Worm (Caenorhabditis elegans) whole organism, L1 larva: ENCODE results near the gene vps-22.
A peak's percentile ranks its signal among the peaks of the same experiment; 100 is the strongest.

Source experiments
- C04F5.9 ChIP-seq: sonication (generic microtip); optimal IDR thresholded peaks from 2 replicates; lab custom pipeline; 2016; ENCODE audit warnings: missing genetic modification characterization, missing compliant biosample characterization
- C34B4.2 ChIP-seq: sonication (generic microtip); optimal IDR thresholded peaks from 2 replicates; lab custom pipeline; 2017; ENCODE audit warnings: mild to moderate bottlenecking, missing genetic modification characterization, missing compliant biosample characterization
- F16B12.6 ChIP-seq: fragments of 150-350 bp; optimal IDR thresholded peaks from 2 replicates; lab custom pipeline; 2014; ENCODE audit warnings: missing biosample characterization, missing genetic modification characterization
- aha-1 ChIP-seq: fragments of 150-350 bp; optimal IDR thresholded peaks from 2 replicates; lab custom pipeline; 2014; ENCODE audit warnings: missing biosample characterization, missing genetic modification characterization
- alr-1 ChIP-seq: fragments of 200-800 bp; sonication (Bioruptor generic); optimal IDR thresholded peaks from 2 replicates; lab custom pipeline; 2018; ENCODE audit warnings: borderline replicate concordance, mild to moderate bottlenecking, missing genetic modification characterization, missing compliant biosample characterization
- aly-2 ChIP-seq: fragments of 150-350 bp; optimal IDR thresholded peaks from 2 replicates; lab custom pipeline; 2014; ENCODE audit warnings: missing biosample characterization, missing genetic modification characterization
- blmp-1 ChIP-seq: fragments of 150-350 bp; optimal IDR thresholded peaks from 2 replicates; lab custom pipeline; 2014; ENCODE audit warnings: missing biosample characterization, missing genetic modification characterization
- ceh-8 ChIP-seq: fragments of 200-800 bp; sonication (Bioruptor generic); optimal IDR thresholded peaks from 2 replicates; lab custom pipeline; 2018; ENCODE audit warnings: mild to moderate bottlenecking, missing genetic modification characterization, moderate library complexity, missing compliant biosample characterization
- dsc-1 ChIP-seq: sonication (generic microtip); optimal IDR thresholded peaks from 2 replicates; lab custom pipeline; 2016; ENCODE audit warnings: mild to moderate bottlenecking, missing genetic modification characterization, missing compliant biosample characterization
- egl-13 ChIP-seq: sonication (generic microtip); optimal IDR thresholded peaks from 2 replicates; lab custom pipeline; 2016; ENCODE audit warnings: missing genotype, missing genetic modification reagents, missing genetic modification characterization, missing compliant biosample characterization
- egl-27 ChIP-seq, 2 experiments: fragments of 150-350 bp in 1 of 2; sonication (generic microtip); optimal IDR thresholded peaks; 3 replicates each; lab custom pipeline; 2017 to 2018; ENCODE audit warnings: missing biosample characterization in 2 of 2, missing genetic modification characterization in 2 of 2, missing genetic modification reagents in 2 of 2
- ets-5 ChIP-seq: fragments of 200-800 bp; sonication (Bioruptor generic); IDR thresholded peaks from 2 replicates; pipeline ENCODE4 v1.3.6; 2022; ENCODE audit warnings: missing genetic modification characterization, missing compliant biosample characterization
- fkh-10 ChIP-seq: sonication (generic microtip); optimal IDR thresholded peaks from 2 replicates; lab custom pipeline; 2017; ENCODE audit warnings: missing biosample characterization, missing genetic modification reagents, missing genetic modification characterization
- fkh-4 ChIP-seq: sonication (generic microtip); optimal IDR thresholded peaks from 2 replicates; lab custom pipeline; 2016; ENCODE audit warnings: missing compliant biosample characterization, missing genetic modification characterization, borderline replicate concordance
- fkh-8 ChIP-seq: sonication (generic microtip); optimal IDR thresholded peaks from 2 replicates; lab custom pipeline; 2016; ENCODE audit warnings: mild to moderate bottlenecking, missing genetic modification characterization, missing compliant biosample characterization
- fos-1 ChIP-seq: fragments of 150-350 bp; optimal IDR thresholded peaks from 2 replicates; lab custom pipeline; 2014; ENCODE audit warnings: missing biosample characterization, missing genetic modification characterization
- hlh-17 ChIP-seq: fragments of 200-800 bp; sonication (Bioruptor generic); optimal IDR thresholded peaks from 2 replicates; lab custom pipeline; 2018; ENCODE audit warnings: missing genetic modification characterization, mild to moderate bottlenecking, missing compliant biosample characterization, moderate library complexity, borderline replicate concordance
- hpl-2 ChIP-seq: fragments of 150-350 bp; optimal IDR thresholded peaks from 2 replicates; lab custom pipeline; 2014; ENCODE audit warnings: missing biosample characterization, missing genetic modification reagents, missing genetic modification characterization
- irx-1 ChIP-seq: sonication (generic microtip); optimal IDR thresholded peaks from 2 replicates; lab custom pipeline; 2016; ENCODE audit warnings: missing genetic modification characterization, missing compliant biosample characterization
- isw-1 ChIP-seq: fragments of 200-800 bp; sonication (Bioruptor generic); IDR thresholded peaks from 2 replicates; pipeline ENCODE4 v1.3.6; 2022; ENCODE audit warnings: missing genetic modification characterization, missing compliant biosample characterization
- jun-1 ChIP-seq: fragments of 150-350 bp; optimal IDR thresholded peaks from 2 replicates; lab custom pipeline; 2014; ENCODE audit warnings: missing biosample characterization, missing genetic modification reagents, missing genetic modification characterization
- lin-15B ChIP-seq: fragments of 150-350 bp; sonication (generic microtip); optimal IDR thresholded peaks from 3 replicates; lab custom pipeline; 2014; ENCODE audit warnings: missing biosample characterization, missing genetic modification characterization
- lir-3 ChIP-seq: sonication (generic microtip); optimal IDR thresholded peaks from 2 replicates; lab custom pipeline; 2016; ENCODE audit warnings: mild to moderate bottlenecking, missing genetic modification characterization, moderate library complexity, missing compliant biosample characterization; ENCODE audit not compliant: poor library complexity
- mab-9 ChIP-seq: fragments of 200-800 bp; sonication (Bioruptor generic); IDR thresholded peaks from 2 replicates; pipeline ENCODE4 v1.3.6; 2022; ENCODE audit warnings: missing genetic modification reagents, missing genetic modification characterization, missing compliant biosample characterization
- mef-2 ChIP-seq: fragments of 150-350 bp; optimal IDR thresholded peaks from 2 replicates; lab custom pipeline; 2014; ENCODE audit warnings: missing biosample characterization, missing genetic modification characterization
- mep-1 ChIP-seq: fragments of 150-350 bp; optimal IDR thresholded peaks from 2 replicates; lab custom pipeline; 2014; ENCODE audit warnings: missing biosample characterization, missing genetic modification characterization
- nhr-19 ChIP-seq: fragments of 200-800 bp; sonication (Bioruptor generic); conservative IDR thresholded peaks from 2 replicates; pipeline ENCODE4 v1.3.6; 2022; ENCODE audit warnings: missing genetic modification characterization, missing compliant biosample characterization
- nhr-20 ChIP-seq: sonication (generic microtip); optimal IDR thresholded peaks from 2 replicates; lab custom pipeline; 2016; ENCODE audit warnings: mild to moderate bottlenecking, missing genetic modification characterization, missing compliant biosample characterization
- nhr-71 ChIP-seq: sonication (generic microtip); optimal IDR thresholded peaks from 2 replicates; lab custom pipeline; 2016; ENCODE audit warnings: mild to moderate bottlenecking, missing genetic modification characterization, moderate library complexity, missing compliant biosample characterization
- nhr-76 ChIP-seq: sonication (generic microtip); optimal IDR thresholded peaks from 2 replicates; lab custom pipeline; 2017; ENCODE audit warnings: missing biosample characterization, missing genetic modification characterization
- nhr-85 ChIP-seq: sonication (generic microtip); peaks from one replicate; lab custom pipeline; 2016; ENCODE audit warnings: missing genetic modification characterization, inconsistent platforms, missing compliant biosample characterization
- nhr-90 ChIP-seq: sonication (generic microtip); optimal IDR thresholded peaks from 2 replicates; lab custom pipeline; 2016; ENCODE audit warnings: mild to moderate bottlenecking, missing genetic modification characterization, missing compliant biosample characterization; ENCODE audit not compliant: poor library complexity
- pag-3 ChIP-seq: sonication (generic microtip); optimal IDR thresholded peaks from 2 replicates; lab custom pipeline; 2017; ENCODE audit warnings: missing genetic modification characterization, mild to moderate bottlenecking, missing compliant biosample characterization, antibody characterized with exemption, borderline replicate concordance; ENCODE audit not compliant: insufficient read depth
- pax-3 ChIP-seq: fragments of 200-800 bp; sonication (Bioruptor generic); optimal IDR thresholded peaks from 2 replicates; lab custom pipeline; 2018; ENCODE audit warnings: mild to moderate bottlenecking, missing genetic modification characterization, moderate library complexity, missing compliant biosample characterization
- pqm-1 ChIP-seq: sonication (generic microtip); optimal IDR thresholded peaks from 3 replicates; lab custom pipeline; 2017; ENCODE audit warnings: missing biosample characterization, missing genetic modification characterization
- skn-1 ChIP-seq: fragments of 150-350 bp; optimal IDR thresholded peaks from 2 replicates; lab custom pipeline; 2014; ENCODE audit warnings: missing biosample characterization, missing genetic modification characterization
- snu-23 ChIP-seq: sonication (generic microtip); optimal IDR thresholded peaks from 2 replicates; lab custom pipeline; 2016; ENCODE audit warnings: missing genetic modification characterization, missing compliant biosample characterization
- sox-4 ChIP-seq: sonication (generic microtip); optimal IDR thresholded peaks from 2 replicates; lab custom pipeline; 2016; ENCODE audit warnings: missing genetic modification characterization, missing compliant biosample characterization
- sptf-1 ChIP-seq: fragments of 150-350 bp; optimal IDR thresholded peaks from 2 replicates; lab custom pipeline; 2014; ENCODE audit warnings: missing biosample characterization, missing genetic modification characterization
- sup-37 ChIP-seq: fragments of 200-800 bp; sonication (Bioruptor generic); optimal IDR thresholded peaks from 2 replicates; lab custom pipeline; 2018; ENCODE audit warnings: mild to moderate bottlenecking, missing genetic modification characterization, missing compliant biosample characterization
- swsn-7 ChIP-seq: sonication (generic microtip); optimal IDR thresholded peaks from 2 replicates; lab custom pipeline; 2016; ENCODE audit warnings: missing genetic modification characterization, missing compliant biosample characterization
- tbx-2 ChIP-seq: sonication (generic microtip); optimal IDR thresholded peaks from 2 replicates; lab custom pipeline; 2016; ENCODE audit warnings: missing genetic modification characterization, missing compliant biosample characterization
- tlp-1 ChIP-seq: fragments of 150-350 bp; optimal IDR thresholded peaks from 2 replicates; lab custom pipeline; 2014; ENCODE audit warnings: missing biosample characterization, missing genetic modification characterization
- unc-130 ChIP-seq: fragments of 150-350 bp; optimal IDR thresholded peaks from 2 replicates; lab custom pipeline; 2017; ENCODE audit warnings: missing biosample characterization, missing genetic modification characterization, inconsistent platforms
- unc-62 ChIP-seq: fragments of 150-350 bp; optimal IDR thresholded peaks from 2 replicates; lab custom pipeline; 2014; ENCODE audit warnings: missing biosample characterization, missing genetic modification reagents, missing genetic modification characterization
- unc-86 ChIP-seq: sonication (generic microtip); optimal IDR thresholded peaks from 2 replicates; lab custom pipeline; 2016; ENCODE audit warnings: missing genetic modification characterization, missing compliant biosample characterization
- unc-98 ChIP-seq: fragments of 200-800 bp; sonication (Bioruptor generic); IDR thresholded peaks from 2 replicates; pipeline ENCODE4 v1.3.6; 2022; ENCODE audit warnings: missing genetic modification characterization, missing compliant biosample characterization
- vab-15 ChIP-seq: sonication (generic microtip); optimal IDR thresholded peaks from 2 replicates; lab custom pipeline; 2017; ENCODE audit warnings: missing genotype, mild to moderate bottlenecking, missing genetic modification characterization, missing compliant biosample characterization
- xbp-1 ChIP-seq: sonication (generic microtip); optimal IDR thresholded peaks from 2 replicates; lab custom pipeline; 2016; ENCODE audit warnings: missing genetic modification characterization, missing compliant biosample characterization
- zip-4 ChIP-seq: fragments of 200-800 bp; sonication (Bioruptor generic); optimal IDR thresholded peaks from 2 replicates; lab custom pipeline; 2018; ENCODE audit warnings: mild to moderate bottlenecking, missing genetic modification characterization, moderate library complexity, missing compliant biosample characterization
- ztf-11 ChIP-seq, 2 experiments: sonication (generic microtip); optimal IDR thresholded peaks; 2 replicates each; lab custom pipeline; 2016 to 2017; ENCODE audit warnings: missing genetic modification characterization in 2 of 2, missing biosample characterization in 1 of 2, missing compliant biosample characterization in 1 of 2

vps-22 gene

DNA sequence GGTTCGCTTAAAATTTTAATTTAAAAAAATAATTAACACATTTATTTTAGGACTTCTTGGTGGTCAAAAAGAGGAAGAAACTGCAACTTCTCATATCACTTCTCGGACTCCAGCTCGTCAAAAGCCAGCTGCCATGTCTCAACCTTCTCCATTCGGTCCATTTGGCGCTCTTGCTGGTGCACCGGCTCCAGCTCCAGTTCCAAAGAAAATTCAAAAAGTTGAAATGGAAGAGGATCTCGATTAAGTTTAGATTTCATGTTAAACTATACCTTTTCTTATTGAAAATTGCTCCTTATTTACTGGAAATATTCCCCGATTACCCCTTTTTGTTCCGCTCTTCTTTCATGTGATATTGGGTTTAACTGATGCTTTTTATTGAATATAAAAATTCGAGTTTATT is 48.6 kb downstream of the vps-22 start:
- no peak for TF ChIP-seq unc-86 (tag; lab: Kevin White, UChicago)
- TF ChIP-seq lin-15B (tag; lab: Kevin White, UChicago): no peak
- no peak for TF ChIP-seq aha-1 (tag; lab: Kevin White, UChicago)
- no peak for TF ChIP-seq ceh-8 (GFP tag; lab: Kevin White, UChicago)
- TF ChIP-seq pax-3 (tag; lab: Kevin White, UChicago): no peak
- no peak for TF ChIP-seq sox-4
- no peak for TF ChIP-seq ets-5 (GFP tag; lab: Robert Waterston, UW)
- TF ChIP-seq egl-27 (tag; optimal IDR thresholded peaks at IDR 0.05; lab: Kevin White, UChicago): no peak
- no peak for TF ChIP-seq isw-1 (GFP tag; lab: Robert Waterston, UW)
- no peak for TF ChIP-seq nhr-76 (tag; lab: Kevin White, UChicago)
- TF ChIP-seq fos-1: no peak
- TF ChIP-seq pag-3: no peak
- TF ChIP-seq vab-15 (tag; lab: Kevin White, UChicago): no peak

DNA sequence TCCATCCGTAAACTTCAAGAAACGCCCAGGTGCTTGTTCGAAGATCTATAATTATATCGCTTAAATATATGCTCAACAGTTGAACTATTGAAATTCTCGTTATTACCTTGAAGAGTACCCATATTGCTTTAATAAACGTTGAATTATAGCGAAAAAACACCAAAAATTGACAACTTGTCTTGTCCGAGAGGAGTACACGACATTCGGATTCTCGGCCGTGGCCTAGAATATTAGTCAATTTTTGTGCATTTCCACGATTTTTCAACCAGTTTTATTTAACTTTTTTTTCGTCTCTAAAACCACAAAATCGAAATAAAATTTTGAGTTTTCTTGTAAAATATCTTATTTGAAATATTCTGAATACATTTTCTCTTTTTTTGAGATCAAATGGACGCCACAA is 50.0 kb downstream of the vps-22 start, which contains the start of the genes F26F4.9 and cee-1:
TSS of gene F26F4.9 (minus strand) at position 205 of the 400 bp plus-strand sequence.
TSS of gene cee-1 (plus strand) at position 383 of the 400 bp plus-strand sequence.
- TF ChIP-seq C34B4.2 (tag; lab: Kevin White, UChicago) (no peak), fos-1 (no peak), pax-3 (tag; lab: Kevin White, UChicago) (peak; percentile 76), unc-62 (GFP tag; lab: Kevin White, UChicago) (no peak), C04F5.9 (tag; lab: Kevin White, UChicago) (peak; percentile 66), jun-1 (no peak), sup-37 (GFP tag; lab: Kevin White, UChicago) (no peak), mab-9 (GFP tag; lab: Robert Waterston, UW) (no peak; the same call in 1 of the 2 replicates), irx-1 (peak; percentile 86), nhr-90 (tag; lab: Kevin White, UChicago) (peak; percentile 84), aha-1 (tag; lab: Kevin White, UChicago) (no peak), fkh-4 (tag; lab: Kevin White, UChicago) (peak; percentile 91), blmp-1 (peak; percentile 40), fkh-8 (tag; lab: Kevin White, UChicago) (peak; percentile 70), swsn-7 (peak; percentile 70), snu-23 (GFP tag; lab: Kevin White, UChicago) (peak; percentile 75), nhr-20 (tag; lab: Kevin White, UChicago) (peak; percentile 74), nhr-71 (tag; lab: Kevin White, UChicago) (peak; percentile 84), mef-2 (tag; lab: Kevin White, UChicago) (no peak), mep-1 (tag; lab: Kevin White, UChicago) (peak; percentile 84), egl-13 (tag; lab: Kevin White, UChicago) (peak; percentile 75), tbx-2 (tag; lab: Kevin White, UChicago) (peak; percentile 82), lir-3 (tag; lab: Kevin White, UChicago) (peak; percentile 93), hpl-2 (GFP tag; lab: Kevin White, UChicago) (no peak), dsc-1 (tag; lab: Kevin White, UChicago) (peak; percentile 84), hlh-17 (GFP tag; lab: Kevin White, UChicago) (no peak), tlp-1 (tag; lab: Kevin White, UChicago) (no peak), vab-15 (tag; lab: Kevin White, UChicago) (no peak), F16B12.6 (tag; lab: Kevin White, UChicago) (peak; percentile 40), pag-3 (no peak), aly-2 (tag; lab: Kevin White, UChicago) (no peak), ztf-11 (tag; optimal IDR thresholded peaks at IDR 0.05; lab: Kevin White, UChicago) (peak in 1 of 2 experiments; percentile 88), sptf-1 (tag; lab: Kevin White, UChicago) (no peak), egl-27 (tag; optimal IDR thresholded peaks at IDR 0.05; lab: Kevin White, UChicago) (no peak), skn-1 (tag; lab: Kevin White, UChicago) (peak; percentile 22), fkh-10 (no peak), unc-98 (GFP tag; lab: Robert Waterston, UW) (no peak), unc-130 (tag; lab: Kevin White, UChicago) (no peak), pqm-1 (tag; lab: Kevin White, UChicago) (no peak), xbp-1 (tag; lab: Kevin White, UChicago) (peak; percentile 78), alr-1 (tag; lab: Kevin White, UChicago) (no peak), zip-4 (GFP tag; lab: Kevin White, UChicago) (peak; percentile 8), nhr-19 (peak; percentile 66), nhr-85 (peak; percentile 82)
